Fruit fly (Drosophila melanogaster) whole organism, prepupa: ENCODE data around the gene Myo61F.

Experiments
- eg ChIP-seq: fragments of 200-800 bp; sonication (Bioruptor generic); IDR thresholded peaks from 3 replicates; pipeline ENCODE4 v1.3.6; 2022; ENCODE audit warnings: missing biosample characterization, missing genetic modification characterization
- lz ChIP-seq: fragments of 200-800 bp; sonication (Bioruptor generic); optimal IDR thresholded peaks from 3 replicates; lab custom pipeline; 2016; ENCODE audit warnings: missing biosample characterization, missing genetic modification characterization

DNA sequence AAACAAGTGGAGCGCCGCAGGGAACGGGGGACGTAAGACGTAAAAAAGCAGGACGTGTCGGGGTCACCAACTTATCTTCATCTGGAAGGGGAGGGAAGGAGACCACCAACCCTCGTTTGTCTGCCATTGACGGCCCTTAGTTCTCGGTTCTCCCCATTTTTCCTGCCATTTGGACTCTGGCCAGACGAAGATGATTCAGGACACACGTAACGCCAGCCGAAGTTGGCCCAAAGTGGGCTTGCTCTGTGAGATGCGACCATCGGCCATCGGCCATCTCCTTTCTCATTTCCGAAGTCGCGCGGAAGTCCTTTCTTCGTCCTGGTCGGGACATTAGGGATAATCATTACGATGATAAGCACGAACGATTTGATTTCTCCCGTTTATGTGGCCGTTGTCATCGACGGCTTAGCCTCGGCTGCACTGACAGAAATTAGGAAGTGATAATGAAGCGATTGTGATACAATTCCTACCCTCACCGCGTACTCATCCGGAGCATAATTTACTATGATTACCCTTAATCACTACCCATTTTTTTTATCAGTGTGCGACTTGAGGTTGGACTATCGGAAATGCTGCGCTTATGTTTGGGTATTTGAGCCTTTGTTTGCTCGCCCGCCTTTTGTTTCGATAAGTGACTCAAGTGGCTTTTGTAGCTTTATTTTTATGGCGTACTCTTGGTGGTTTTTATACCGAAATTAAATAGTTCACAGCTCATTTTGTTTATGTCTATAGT lies 37.2 kb upstream of the Myo61F start:
- TF ChIP-seq lz (GFP tag; lab: Kevin White, UChicago) (no peak), eg (no peak)
